Fruit fly (Drosophila melanogaster): ENCODE results near the gene Takl1.

Takl1 gene

DNA sequence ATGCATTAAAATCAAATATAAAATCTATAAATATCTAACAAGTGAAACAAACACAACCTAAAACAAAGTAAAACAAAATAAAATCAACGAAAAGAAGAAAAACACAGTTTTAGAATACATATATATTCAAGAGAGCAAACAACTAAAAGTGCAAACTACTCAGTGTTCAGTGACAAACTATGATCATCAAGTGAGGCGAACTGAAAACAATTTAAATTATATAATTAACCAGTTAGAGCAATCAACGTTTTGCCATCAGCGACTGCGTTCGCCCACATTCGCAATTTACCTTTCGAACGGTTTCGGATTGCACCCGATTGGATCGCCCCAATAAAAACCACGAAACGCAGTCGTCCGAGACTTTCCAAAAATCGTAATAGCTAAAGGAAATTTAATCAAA, 7.1 kb upstream of the Takl1 start:
- no peak for TF ChIP-seq CG17801 (GFP tag; optimal IDR thresholded peaks at IDR 0.05; ENCODE audit: partially characterized antibody)

DNA sequence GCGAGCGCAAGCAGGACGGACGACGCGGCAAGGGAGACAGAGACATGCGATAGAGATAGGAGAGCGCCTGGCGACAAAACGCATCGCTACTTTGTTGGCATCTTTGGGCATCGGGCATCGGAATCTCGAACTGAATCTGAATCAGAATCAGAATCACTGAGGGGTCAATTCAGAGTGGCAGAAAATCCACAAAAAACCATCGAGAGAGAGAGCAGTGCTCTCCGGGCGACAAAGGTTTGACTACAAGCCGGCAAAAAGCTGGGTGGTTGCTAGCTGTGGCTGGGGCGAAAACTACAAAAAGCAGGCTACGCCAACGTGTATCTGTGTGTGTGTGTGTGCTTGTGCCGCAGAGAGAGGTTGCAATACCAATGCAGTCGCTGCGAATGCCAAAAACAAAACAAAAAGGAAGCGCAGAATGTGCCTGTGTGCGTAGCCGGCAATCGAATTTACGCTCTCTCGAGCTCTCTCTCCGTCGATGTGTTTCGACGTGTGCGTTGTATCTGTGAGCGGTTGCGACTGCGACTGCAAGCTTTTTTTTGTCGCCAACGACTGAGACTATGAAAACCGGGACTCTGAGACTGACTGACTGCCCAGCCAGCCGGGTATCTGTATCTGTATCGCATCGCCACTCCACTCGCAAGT, 6.0 kb upstream of the Takl1 start:
- peak; percentile 99 for TF ChIP-seq CG17801 (GFP tag; optimal IDR thresholded peaks at IDR 0.05; ENCODE audit: partially characterized antibody)

DNA sequence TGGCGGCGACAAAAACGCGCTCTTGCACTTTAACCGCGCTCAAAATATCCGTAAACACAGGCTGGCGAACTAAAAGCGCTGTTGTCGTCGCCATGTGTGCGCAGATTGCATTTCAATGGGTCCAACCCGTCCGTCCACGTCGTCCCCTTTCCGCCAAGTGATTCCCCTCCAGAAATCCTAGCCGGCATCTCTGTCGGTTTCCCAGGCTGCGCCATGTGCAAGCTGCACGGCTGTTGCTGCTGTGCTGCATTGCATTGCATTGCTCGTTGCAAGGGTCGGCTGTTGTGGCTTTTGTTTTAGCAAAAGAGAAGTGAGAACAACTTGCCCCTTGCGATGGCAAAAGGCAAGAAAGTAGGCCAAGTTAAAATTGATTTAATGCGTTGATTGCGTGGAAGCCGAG, 1.7 kb upstream of the Takl1 start:
- no peak for TF ChIP-seq CG17801 (GFP tag; optimal IDR thresholded peaks at IDR 0.05; ENCODE audit: partially characterized antibody)

DNA sequence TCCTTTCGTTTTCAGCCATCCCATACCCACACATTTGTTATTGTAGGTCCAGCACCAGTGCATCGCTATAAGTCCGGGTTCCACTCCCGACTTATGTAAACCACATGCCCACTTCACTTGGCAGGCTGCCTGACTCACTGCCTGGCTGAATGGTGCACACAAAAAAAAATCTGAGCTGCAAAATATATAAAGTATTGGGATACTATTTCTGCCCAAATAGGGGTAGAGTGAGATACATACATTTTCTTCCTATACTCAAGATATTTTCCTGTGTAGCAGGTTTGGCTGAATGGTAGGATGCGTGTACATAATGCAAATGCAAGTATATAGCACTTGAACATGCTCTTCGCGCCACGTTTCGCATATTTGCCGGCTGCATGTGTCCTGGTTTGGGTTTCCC, 773 bp upstream of the Takl1 start:
- no peak for TF ChIP-seq CG17801 (GFP tag; optimal IDR thresholded peaks at IDR 0.05; ENCODE audit: partially characterized antibody)

DNA sequence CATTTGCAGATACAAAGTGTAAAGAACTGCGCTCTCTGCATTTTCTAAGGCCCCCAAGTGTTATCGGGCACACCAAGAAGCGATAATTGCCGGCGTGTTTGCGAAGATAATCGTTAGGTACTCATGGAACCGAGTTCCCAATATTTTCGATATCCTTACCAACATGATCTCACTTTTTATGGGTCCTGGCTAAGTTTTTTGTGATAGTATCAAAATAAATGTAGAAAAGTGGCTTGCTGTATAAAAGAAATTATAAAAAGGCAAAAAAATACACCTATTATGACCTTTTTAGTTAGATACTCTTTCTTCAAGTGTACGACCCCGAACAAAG, 6.3 kb downstream of the Takl1 start:
- no peak for TF ChIP-seq CG17801 (GFP tag; optimal IDR thresholded peaks at IDR 0.05; ENCODE audit: partially characterized antibody)

DNA sequence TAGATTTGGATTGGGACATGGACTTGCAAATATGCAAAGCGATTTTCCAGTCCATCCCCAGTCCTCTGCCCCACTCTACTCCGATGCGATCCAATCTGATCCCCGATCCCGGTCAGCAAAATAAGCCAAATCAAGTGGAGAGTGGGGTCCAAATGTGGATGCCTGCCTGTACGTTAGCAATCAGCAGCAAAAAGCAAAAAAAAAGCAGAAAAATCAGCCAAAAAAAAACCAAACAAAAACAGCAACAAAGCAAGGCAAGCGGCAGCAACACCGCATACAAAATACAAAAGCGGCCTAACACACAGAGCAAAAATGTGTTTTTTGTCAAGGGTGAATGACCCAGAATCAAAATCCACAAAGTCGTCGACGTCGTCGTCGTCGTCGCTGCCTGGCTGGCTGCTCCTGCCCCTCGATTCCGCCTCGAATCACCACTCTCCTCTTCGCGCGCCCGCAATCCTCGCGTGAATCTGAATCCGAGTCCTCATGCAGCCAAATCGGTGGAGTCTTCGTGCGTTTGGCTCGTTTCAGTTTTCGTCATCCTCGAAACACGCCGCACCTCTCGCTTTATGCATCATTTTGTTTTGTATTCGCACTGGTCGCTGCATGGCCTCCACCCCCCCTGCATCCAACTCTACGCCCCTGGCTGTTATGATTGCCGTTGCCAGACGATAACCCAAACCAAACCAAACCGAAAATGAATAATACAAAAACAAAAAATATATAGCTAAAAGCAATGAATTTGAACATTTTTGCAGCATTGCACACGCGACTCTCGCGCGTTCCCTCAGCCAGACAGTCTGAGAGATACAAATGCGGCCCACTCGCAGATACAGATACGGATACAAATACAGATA, 6.9 kb downstream of the Takl1 start:
- TF ChIP-seq CG17801 (GFP tag; optimal IDR thresholded peaks at IDR 0.05; ENCODE audit: partially characterized antibody): no peak

- TF ChIP-seq CG17801 (GFP tag; optimal IDR thresholded peaks at IDR 0.05; ENCODE audit: partially characterized antibody): no peak
Measured at dm6 chr3R:20764058-20764457, 8.3 kb downstream of the Takl1 start.

- TF ChIP-seq CG17801 (GFP tag; optimal IDR thresholded peaks at IDR 0.05; ENCODE audit: partially characterized antibody): no peak
Measured at dm6 chr3R:20762175-20762795, 10.1 kb downstream of the Takl1 start, which contains the start of gene CG31195. CG31195 (minus strand) TSS chr3R:20762369.

DNA sequence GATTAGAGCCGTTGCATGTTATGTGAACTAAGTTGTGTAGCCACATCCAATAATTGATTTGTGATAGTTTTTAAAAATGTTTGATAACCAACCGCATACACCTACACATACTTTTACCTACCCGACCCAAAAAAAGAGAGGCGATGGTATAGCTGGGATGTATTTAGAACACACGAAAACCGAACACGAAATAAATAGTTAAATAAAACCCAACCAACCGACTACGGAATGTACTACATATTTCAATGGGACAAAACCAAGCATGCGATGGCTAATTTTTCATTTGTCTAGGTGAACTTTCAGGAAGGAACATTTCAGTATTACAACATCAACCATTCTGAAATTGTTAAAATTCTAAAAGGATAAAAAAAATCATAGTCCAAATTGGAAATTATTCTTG, 16.0 kb downstream of the Takl1 start, which contains the start of gene Syp:
Gene Syp (plus strand): TSS at position 301 of the 400 bp plus-strand sequence.
- no peak for TF ChIP-seq CG17801 (GFP tag; optimal IDR thresholded peaks at IDR 0.05; ENCODE audit: partially characterized antibody)

DNA sequence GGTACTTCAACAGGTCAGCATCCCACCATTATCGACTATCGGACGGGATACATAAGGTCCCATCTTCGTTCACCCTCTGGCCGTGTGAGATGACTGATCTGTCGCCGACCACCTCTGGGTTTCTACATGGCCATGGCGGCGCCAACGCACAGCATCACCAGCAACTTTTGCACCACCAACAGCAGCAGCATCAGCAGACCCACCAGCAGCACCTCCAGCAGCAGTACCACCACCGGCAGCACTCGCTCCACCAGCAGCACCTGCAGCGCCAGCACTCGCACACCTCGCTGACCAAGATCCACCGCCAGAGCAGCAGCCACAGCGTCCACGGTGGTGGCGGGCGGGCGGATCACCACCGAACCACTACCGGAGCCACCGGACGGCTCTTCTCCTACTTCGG, 17.4 kb downstream of the Takl1 start:
- no peak for TF ChIP-seq CG17801 (GFP tag; optimal IDR thresholded peaks at IDR 0.05; ENCODE audit: partially characterized antibody)

DNA sequence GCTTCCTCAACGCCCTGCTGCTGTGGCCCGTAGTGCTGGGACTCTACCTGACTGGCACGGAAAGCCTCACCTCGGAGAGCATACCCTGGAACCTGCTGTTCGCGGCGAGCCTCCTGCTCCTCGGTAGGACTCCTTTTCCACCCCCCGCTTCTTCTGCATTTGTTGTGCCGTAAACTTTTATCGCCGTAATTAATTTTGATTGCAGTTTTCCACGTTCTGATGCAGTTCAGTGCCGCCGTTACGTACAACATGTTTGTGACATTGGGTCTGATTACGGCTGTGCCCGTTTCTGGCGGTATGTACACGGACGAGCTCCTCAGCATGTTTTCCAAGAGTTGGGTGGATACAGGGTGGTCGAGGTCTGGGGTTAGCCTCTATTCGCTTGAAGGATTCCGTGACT, 22.9 kb downstream of the Takl1 start:
- TF ChIP-seq CG17801 (GFP tag; optimal IDR thresholded peaks at IDR 0.05; ENCODE audit: partially characterized antibody): no peak

- TF ChIP-seq CG17801 (GFP tag; optimal IDR thresholded peaks at IDR 0.05; ENCODE audit: partially characterized antibody): no peak
Measured at dm6 chr3R:20748974-20749373, 23.4 kb downstream of the Takl1 start, which contains the start of gene Prosalpha4T1. Prosalpha4T1 (minus strand) TSS chr3R:20749074.

DNA sequence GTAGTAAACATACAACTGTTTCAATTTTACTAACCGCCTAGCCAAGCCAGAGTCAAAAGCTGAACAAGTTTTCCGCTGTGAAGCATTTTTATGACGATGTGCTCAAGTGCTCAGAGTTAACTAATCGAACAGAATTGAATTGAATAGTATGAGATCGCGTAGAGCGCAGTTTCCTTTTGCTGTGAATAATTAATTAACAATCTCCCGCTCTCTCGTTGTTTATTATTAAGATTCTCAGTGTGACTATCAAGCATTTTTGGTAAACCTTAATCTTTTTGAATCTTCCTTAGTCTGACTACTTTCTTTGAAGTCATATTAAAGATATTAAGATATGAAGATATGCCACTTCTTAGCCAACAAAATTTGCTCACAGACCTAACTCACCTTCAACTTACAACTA, 27.2 kb downstream of the Takl1 start, which contains the start of gene CG31200:
Gene CG31200 (minus strand): TSS at position 101 of the 400 bp plus-strand sequence.
- TF ChIP-seq CG17801 (GFP tag; optimal IDR thresholded peaks at IDR 0.05; ENCODE audit: partially characterized antibody): no peak

- TF ChIP-seq CG17801 (GFP tag; optimal IDR thresholded peaks at IDR 0.05; ENCODE audit: partially characterized antibody): no peak
Measured at dm6 chr3R:20743769-20744168, 28.6 kb downstream of the Takl1 start, which contains the start of gene CG31199. CG31199 (minus strand) TSS chr3R:20743869.

DNA sequence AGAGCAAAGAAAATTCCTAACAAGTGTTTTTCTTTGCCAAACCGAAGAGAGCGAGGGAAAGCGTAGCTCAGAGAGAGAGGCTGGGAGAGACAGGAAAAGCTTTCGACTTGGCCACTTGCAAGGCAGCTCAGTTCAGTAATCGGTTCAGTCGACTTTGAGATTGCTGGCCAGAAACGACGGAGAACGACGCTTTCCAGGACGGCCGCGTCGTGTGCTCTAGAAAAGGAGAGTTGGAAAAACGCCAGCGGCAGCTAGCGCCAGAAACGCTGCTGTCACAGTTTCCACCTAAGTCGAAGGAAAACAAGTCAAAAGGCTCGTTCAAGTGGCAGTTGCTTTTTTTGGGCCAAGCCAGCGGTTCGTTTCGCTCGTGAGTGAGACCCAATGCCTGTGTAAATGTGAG, 32.4 kb downstream of the Takl1 start, which contains the start of gene CG42322:
Gene CG42322 (plus strand): TSS at position 138 of the 400 bp plus-strand sequence.
- no peak for TF ChIP-seq CG17801 (GFP tag; optimal IDR thresholded peaks at IDR 0.05; ENCODE audit: partially characterized antibody)

DNA sequence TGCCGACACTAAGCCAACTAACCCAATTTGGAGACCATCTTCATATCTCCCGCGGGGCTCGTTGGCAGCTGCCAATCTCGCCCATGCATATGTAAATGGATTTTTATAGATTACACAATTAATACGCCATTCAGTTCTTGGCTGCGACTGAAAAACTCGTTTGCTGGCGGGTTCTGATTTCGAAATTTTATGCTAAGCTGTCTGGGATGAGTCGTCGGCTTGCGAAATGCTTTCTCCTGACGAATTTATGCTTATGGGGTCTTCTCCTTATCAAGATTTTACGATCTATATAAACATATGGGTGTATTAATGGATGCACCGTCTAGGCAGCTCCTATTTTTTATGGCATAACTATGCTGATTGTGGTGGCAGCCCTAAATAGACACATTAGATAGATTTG, 33.4 kb downstream of the Takl1 start, which contains the start of gene CG17267:
Gene CG17267 (minus strand): TSS at position 101 of the 400 bp plus-strand sequence.
- no peak for TF ChIP-seq CG17801 (GFP tag; optimal IDR thresholded peaks at IDR 0.05; ENCODE audit: partially characterized antibody)

Data from ovary, adult (tissue).